Worm (Caenorhabditis elegans): ENCODE measurements around the gene K10G6.5.

The K10G6.5 gene

DNA sequence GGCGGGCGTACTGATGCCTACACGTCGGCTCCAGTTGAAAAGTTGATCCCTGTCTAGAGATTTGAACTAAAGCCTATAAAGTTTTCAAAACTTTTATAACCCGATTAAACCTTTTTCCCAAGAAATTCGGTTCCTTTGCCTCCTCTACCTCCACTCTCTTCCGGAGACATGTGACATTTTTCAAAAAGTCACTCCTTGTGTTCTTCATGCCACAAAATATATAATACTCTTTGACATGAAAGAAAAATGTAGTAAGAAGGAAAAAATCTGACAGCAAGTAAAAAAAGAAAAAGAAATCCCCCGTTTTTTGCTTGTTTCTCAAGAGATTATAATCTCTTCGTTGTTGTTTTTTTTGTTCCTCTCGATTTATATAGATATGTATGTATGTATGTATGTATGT lies 32.2 kb upstream of the K10G6.5 start:
- no peak for TF ChIP-seq hnd-1 (tag; optimal IDR thresholded peaks at IDR 0.05)
- TF ChIP-seq aly-1 (tag; optimal IDR thresholded peaks at IDR 0.05), result no peak
- TF ChIP-seq B0310.2 (tag; optimal IDR thresholded peaks at IDR 0.05), result no peak
- TF ChIP-seq tra-4 (tag; optimal IDR thresholded peaks at IDR 0.05), result no peak
- no peak for TF ChIP-seq pes-1 (GFP tag; IDR thresholded peaks at IDR 0.05)
- TF ChIP-seq F13C5.2 (tag; optimal IDR thresholded peaks at IDR 0.05), result no peak
- no peak for TF ChIP-seq sea-1 (GFP tag; conservative IDR thresholded peaks at IDR 0.05)
- no peak for TF ChIP-seq hmbx-1 (tag; optimal IDR thresholded peaks at IDR 0.05)
- TF ChIP-seq ets-7 (tag; optimal IDR thresholded peaks at IDR 0.05), result no peak
- no peak for TF ChIP-seq flt-1 (GFP tag; IDR thresholded peaks at IDR 0.05)
- no peak for TF ChIP-seq tbx-37 (GFP tag; conservative IDR thresholded peaks at IDR 0.05)
- no peak for TF ChIP-seq scrt-1 (GFP tag; IDR thresholded peaks at IDR 0.05)
- no peak for TF ChIP-seq ceh-13 (GFP tag; optimal IDR thresholded peaks at IDR 0.05)

DNA sequence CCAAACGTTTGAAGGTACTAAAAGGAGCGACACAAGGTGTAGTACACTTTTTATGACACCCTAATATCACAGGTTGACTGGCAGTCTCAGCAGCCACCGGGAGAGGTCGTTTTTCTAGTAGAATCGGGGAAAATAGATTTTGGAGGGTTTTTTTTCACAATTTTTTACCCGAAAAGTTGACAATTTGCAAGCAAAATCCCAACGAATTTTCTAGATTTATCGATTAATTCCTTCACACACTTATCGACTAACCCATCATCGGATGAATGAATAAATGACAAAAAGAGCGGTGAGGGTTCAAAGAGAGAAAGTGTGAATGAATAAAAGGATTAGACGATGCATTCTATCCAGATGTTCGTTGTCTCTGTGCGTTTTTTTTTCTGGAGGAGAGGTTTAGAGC lies 31.1 kb upstream of the K10G6.5 start:
- TF ChIP-seq sea-1 (GFP tag; conservative IDR thresholded peaks at IDR 0.05), result no peak
- TF ChIP-seq aly-1 (tag; optimal IDR thresholded peaks at IDR 0.05), result peak; percentile 8
- TF ChIP-seq F13C5.2 (tag; optimal IDR thresholded peaks at IDR 0.05), result no peak
- TF ChIP-seq ama-1 (optimal IDR thresholded peaks at IDR 0.05), result no peak
- TF ChIP-seq hnd-1 (tag; optimal IDR thresholded peaks at IDR 0.05), result no peak
- TF ChIP-seq pes-1 (GFP tag; IDR thresholded peaks at IDR 0.05), result no peak
- TF ChIP-seq tbx-11 (GFP tag; IDR thresholded peaks at IDR 0.05), result no peak
- TF ChIP-seq scrt-1 (GFP tag; IDR thresholded peaks at IDR 0.05), result no peak
- TF ChIP-seq flt-1 (GFP tag; IDR thresholded peaks at IDR 0.05), result no peak
- peak; percentile 42 for TF ChIP-seq ets-7 (tag; optimal IDR thresholded peaks at IDR 0.05)
- TF ChIP-seq B0310.2 (tag; optimal IDR thresholded peaks at IDR 0.05), result no peak
- no peak for TF ChIP-seq ceh-13 (GFP tag; optimal IDR thresholded peaks at IDR 0.05)

DNA sequence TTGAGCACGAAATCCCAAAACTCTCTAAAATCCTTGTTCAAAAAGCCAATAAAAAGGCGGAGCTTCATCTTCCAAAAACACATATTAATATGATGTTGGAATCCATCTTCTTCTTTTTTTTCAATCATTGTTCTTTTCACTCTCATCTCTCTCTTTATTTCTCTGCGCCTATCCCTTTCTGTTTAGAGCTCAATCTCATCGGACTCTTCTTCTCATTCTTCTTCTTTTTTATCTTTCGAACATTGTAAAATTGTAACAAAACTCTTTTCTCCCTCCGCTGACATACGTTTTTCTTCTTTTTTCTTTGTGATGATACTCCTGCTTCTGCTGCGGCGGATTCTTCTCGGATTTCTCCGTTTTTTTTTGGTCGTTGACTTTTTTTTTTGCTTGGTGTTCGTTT lies 30.3 kb upstream of the K10G6.5 start:
- TF ChIP-seq ceh-13 (GFP tag; optimal IDR thresholded peaks at IDR 0.05) (no peak), tbx-11 (GFP tag; IDR thresholded peaks at IDR 0.05) (no peak), hmbx-1 (tag; optimal IDR thresholded peaks at IDR 0.05) (no peak), ets-7 (tag; optimal IDR thresholded peaks at IDR 0.05) (no peak), sea-1 (GFP tag; conservative IDR thresholded peaks at IDR 0.05) (no peak), F13C5.2 (tag; optimal IDR thresholded peaks at IDR 0.05) (no peak), hnd-1 (tag; optimal IDR thresholded peaks at IDR 0.05) (no peak), B0310.2 (tag; optimal IDR thresholded peaks at IDR 0.05) (no peak), tra-4 (tag; optimal IDR thresholded peaks at IDR 0.05) (no peak), scrt-1 (GFP tag; IDR thresholded peaks at IDR 0.05) (no peak), flt-1 (GFP tag; IDR thresholded peaks at IDR 0.05) (no peak), aly-1 (tag; optimal IDR thresholded peaks at IDR 0.05) (no peak), ceh-36 (tag; optimal IDR thresholded peaks at IDR 0.05) (no peak), ama-1 (optimal IDR thresholded peaks at IDR 0.05) (no peak)

DNA sequence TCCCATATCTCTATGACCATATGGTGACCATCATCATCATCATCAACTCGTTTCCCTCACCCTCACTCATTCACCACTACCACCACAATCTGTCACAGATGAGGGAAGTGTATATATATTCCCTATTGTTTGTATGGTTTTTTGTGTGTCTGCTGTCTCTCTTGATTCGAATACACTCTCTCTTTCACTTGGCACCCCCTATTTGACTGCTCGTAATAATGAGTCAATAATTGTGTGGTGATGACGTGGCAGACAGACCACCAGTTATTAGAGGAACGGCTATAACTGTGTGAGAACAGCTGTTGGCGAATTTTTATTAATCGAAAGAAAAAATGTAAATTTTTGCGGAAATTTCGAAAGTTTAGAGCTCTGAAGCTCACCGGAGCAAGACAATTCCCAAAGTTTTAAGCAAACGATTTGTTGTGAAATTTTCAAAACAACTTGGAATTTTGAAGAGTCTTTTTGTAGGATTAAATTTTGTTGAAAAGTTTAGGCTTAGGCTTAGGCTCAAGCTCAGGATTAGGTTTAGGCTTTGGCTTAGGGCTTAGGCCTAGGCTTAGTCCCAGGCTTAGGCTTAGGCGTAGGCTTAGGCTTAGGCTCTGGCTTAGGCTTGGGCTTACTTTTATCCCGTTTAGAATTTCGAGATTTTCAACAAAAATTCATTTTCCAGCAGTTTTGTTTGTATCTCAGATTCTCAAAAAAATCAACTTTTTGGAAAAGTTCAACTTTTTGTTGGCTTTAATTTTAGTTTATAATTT lies 29.4 kb upstream of the K10G6.5 start:
- TF ChIP-seq ets-7 (tag; optimal IDR thresholded peaks at IDR 0.05), result no peak
- no peak for TF ChIP-seq tbx-11 (GFP tag; IDR thresholded peaks at IDR 0.05)
- TF ChIP-seq ceh-36 (tag; optimal IDR thresholded peaks at IDR 0.05), result peak; percentile 84
- no peak for TF ChIP-seq flt-1 (GFP tag; IDR thresholded peaks at IDR 0.05)
- peak; percentile 32 for TF ChIP-seq B0310.2 (tag; optimal IDR thresholded peaks at IDR 0.05)
- TF ChIP-seq F13C5.2 (tag; optimal IDR thresholded peaks at IDR 0.05), result no peak
- TF ChIP-seq hmg-4 (GFP tag; optimal IDR thresholded peaks at IDR 0.05), result no peak
- no peak for TF ChIP-seq ama-1 (optimal IDR thresholded peaks at IDR 0.05)
- no peak for TF ChIP-seq hmbx-1 (tag; optimal IDR thresholded peaks at IDR 0.05)
- TF ChIP-seq tra-4 (tag; optimal IDR thresholded peaks at IDR 0.05), result no peak
- no peak for TF ChIP-seq hnd-1 (tag; optimal IDR thresholded peaks at IDR 0.05)
- no peak for TF ChIP-seq scrt-1 (GFP tag; IDR thresholded peaks at IDR 0.05)
- no peak for TF ChIP-seq sea-1 (GFP tag; conservative IDR thresholded peaks at IDR 0.05)

DNA sequence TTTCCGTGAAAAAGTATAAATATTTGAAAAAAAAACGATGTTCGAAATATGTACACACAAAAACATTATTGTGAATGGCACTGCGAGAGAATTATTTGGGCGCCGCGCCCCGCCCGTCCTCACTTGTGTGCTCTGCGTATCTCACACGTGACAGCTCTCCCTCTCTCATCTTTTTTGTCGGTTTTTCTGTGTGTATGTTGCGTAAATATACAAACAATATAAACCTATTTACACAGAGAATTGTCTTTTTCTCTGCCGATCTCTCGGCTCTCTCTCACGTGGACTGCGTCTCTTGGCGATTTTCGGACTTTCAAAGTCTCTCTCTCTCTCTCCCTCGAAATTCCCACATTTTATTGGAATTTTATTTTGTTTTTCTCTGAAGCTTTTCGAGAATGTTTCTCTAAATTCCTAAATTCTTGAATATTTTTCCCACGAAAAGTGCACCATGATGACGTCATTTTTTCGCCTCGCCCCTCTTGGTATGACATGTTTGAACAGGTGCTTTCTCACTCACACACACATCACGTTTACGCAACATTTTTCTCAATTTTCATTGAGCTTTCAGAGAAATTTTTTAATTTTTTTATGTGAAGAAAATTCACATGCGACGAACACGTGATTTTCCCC lies 28.3 kb upstream of the K10G6.5 start:
- TF ChIP-seq aly-1 (tag; optimal IDR thresholded peaks at IDR 0.05) (no peak), ama-1 (optimal IDR thresholded peaks at IDR 0.05) (no peak), F13C5.2 (tag; optimal IDR thresholded peaks at IDR 0.05) (peak; percentile 3), tbx-11 (GFP tag; IDR thresholded peaks at IDR 0.05) (no peak), hmbx-1 (tag; optimal IDR thresholded peaks at IDR 0.05) (no peak), hnd-1 (tag; optimal IDR thresholded peaks at IDR 0.05) (no peak), pes-1 (GFP tag; IDR thresholded peaks at IDR 0.05) (0 out of 2 replicates have a peak, but pooled peaks have one; percentile 6), tra-4 (tag; optimal IDR thresholded peaks at IDR 0.05) (no peak), B0310.2 (tag; optimal IDR thresholded peaks at IDR 0.05) (no peak), tbx-37 (GFP tag; conservative IDR thresholded peaks at IDR 0.05) (no peak), ceh-36 (tag; optimal IDR thresholded peaks at IDR 0.05) (no peak), hmg-4 (GFP tag; optimal IDR thresholded peaks at IDR 0.05) (peak; percentile 11), ets-7 (tag; optimal IDR thresholded peaks at IDR 0.05) (no peak)

DNA sequence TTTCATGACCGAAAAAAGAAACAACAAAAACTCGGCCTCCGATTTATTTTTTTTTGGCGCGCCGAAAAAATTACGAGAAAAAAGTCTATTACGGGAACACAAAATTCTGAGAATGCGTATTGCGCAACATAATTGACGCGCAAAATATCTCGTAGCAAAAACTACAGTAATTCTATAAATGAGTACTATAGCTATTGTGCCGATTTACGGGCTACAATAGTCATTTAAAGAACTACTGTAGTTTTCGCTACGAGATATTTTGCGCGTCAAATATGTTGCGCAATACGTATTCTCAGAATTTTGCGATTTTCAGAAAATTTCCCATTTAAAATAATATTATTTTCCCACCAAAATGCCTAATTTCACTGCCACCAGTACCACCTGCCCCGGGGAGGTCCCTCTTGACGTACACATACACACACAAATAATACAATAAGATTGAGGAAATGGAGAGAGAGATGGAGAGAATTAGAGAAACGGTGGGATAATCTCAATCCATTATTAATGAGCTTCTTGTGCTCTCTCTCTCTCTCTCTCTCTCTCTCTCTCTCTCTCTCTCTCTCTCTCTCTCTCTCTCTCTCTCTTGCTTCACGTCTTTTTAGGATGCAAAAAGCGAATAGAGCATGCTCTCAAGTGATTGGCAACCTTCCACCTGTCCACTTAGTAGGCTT lies 27.5 kb upstream of the K10G6.5 start:
- TF ChIP-seq pes-1 (GFP tag; IDR thresholded peaks at IDR 0.05) (no peak), scrt-1 (GFP tag; IDR thresholded peaks at IDR 0.05) (no peak), ceh-36 (tag; optimal IDR thresholded peaks at IDR 0.05) (peak; percentile 24), hmbx-1 (tag; optimal IDR thresholded peaks at IDR 0.05) (no peak), hmg-4 (GFP tag; optimal IDR thresholded peaks at IDR 0.05) (peak; percentile 14)

DNA sequence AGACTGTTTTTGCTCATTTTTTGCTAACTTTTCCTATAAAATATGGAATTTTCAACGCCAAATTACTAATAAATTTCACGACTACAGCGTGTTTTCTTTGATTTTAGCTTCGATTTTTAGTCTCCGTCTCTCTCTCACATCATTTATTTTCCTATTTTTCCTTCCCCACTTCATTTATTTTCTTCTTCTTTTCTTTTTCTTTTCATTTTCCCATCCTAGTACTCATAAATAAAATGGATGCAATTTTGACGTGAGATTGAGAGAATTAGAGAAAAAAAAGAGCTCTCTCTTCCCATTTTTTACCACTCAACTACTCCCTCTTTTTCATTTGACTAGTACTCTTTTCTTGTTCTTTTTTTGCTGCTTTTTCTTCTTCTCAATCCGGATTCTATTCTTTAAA lies 26.8 kb upstream of the K10G6.5 start:
- TF ChIP-seq hmg-4 (GFP tag; optimal IDR thresholded peaks at IDR 0.05), result no peak
- TF ChIP-seq F13C5.2 (tag; optimal IDR thresholded peaks at IDR 0.05), result no peak
- no peak for TF ChIP-seq scrt-1 (GFP tag; IDR thresholded peaks at IDR 0.05)
- TF ChIP-seq tbx-37 (GFP tag; conservative IDR thresholded peaks at IDR 0.05), result no peak
- TF ChIP-seq tra-4 (tag; optimal IDR thresholded peaks at IDR 0.05), result no peak
- TF ChIP-seq hmbx-1 (tag; optimal IDR thresholded peaks at IDR 0.05), result no peak
- no peak for TF ChIP-seq ama-1 (optimal IDR thresholded peaks at IDR 0.05)
- TF ChIP-seq sea-1 (GFP tag; conservative IDR thresholded peaks at IDR 0.05), result no peak
- TF ChIP-seq flt-1 (GFP tag; IDR thresholded peaks at IDR 0.05), result no peak
- no peak for TF ChIP-seq tbx-11 (GFP tag; IDR thresholded peaks at IDR 0.05)
- no peak for TF ChIP-seq ceh-13 (GFP tag; optimal IDR thresholded peaks at IDR 0.05)

Data from whole organism, early embryonic.